Fruit fly (Drosophila melanogaster) whole organism, prepupa: ENCODE data around the gene Rsph3.
A peak's percentile ranks its signal among the peaks of the same experiment; 100 is the strongest.

Experiments used
- CG10669 ChIP-seq: fragments of 200-800 bp; sonication (Bioruptor generic); optimal IDR thresholded peaks from 3 replicates; lab custom pipeline; 2018; ENCODE audit warnings: missing biosample characterization, mild to moderate bottlenecking, missing genetic modification characterization, moderate library complexity
- CG11294 ChIP-seq: fragments of 200-800 bp; sonication (Bioruptor generic); IDR thresholded peaks from 2 replicates; pipeline ENCODE4 v1.3.6; 2022; ENCODE audit warnings: missing biosample characterization, missing genetic modification characterization
- CG11902 ChIP-seq: fragments of 200-800 bp; sonication (Bioruptor generic); optimal IDR thresholded peaks from 3 replicates; lab custom pipeline; 2016; ENCODE audit warnings: missing biosample characterization, missing genetic modification characterization
- CG3032 ChIP-seq: fragments of 200-800 bp; optimal IDR thresholded peaks from 2 replicates; lab custom pipeline; 2019; ENCODE audit warnings: missing biosample characterization, mild to moderate bottlenecking, missing genetic modification characterization, moderate library complexity
- CG32006 ChIP-seq: fragments of 200-800 bp; sonication (Bioruptor generic); optimal IDR thresholded peaks from 3 replicates; lab custom pipeline; 2017; ENCODE audit warnings: missing biosample characterization, mild to moderate bottlenecking, missing genetic modification characterization
- CG4318 ChIP-seq: fragments of 200-800 bp; sonication (Bioruptor generic); optimal IDR thresholded peaks from 3 replicates; lab custom pipeline; 2017; ENCODE audit warnings: missing biosample characterization, mild to moderate bottlenecking, missing genetic modification characterization
- Eip93F ChIP-seq: fragments of 200-800 bp; sonication (Bioruptor generic); optimal IDR thresholded peaks from 2 replicates; lab custom pipeline; 2016; ENCODE audit warnings: missing biosample characterization, mild to moderate bottlenecking, missing genetic modification characterization
- Sox15 ChIP-seq: fragments of 200-800 bp; sonication (Bioruptor generic); optimal IDR thresholded peaks from 3 replicates; lab custom pipeline; 2016; ENCODE audit warnings: missing biosample characterization, missing genetic modification characterization
- dsx ChIP-seq: fragments of 200-800 bp; optimal IDR thresholded peaks from 3 replicates; lab custom pipeline; 2019; ENCODE audit warnings: missing biosample characterization, mild to moderate bottlenecking, missing genetic modification characterization, moderate library complexity; ENCODE audit not compliant: poor library complexity, severe bottlenecking
- esn ChIP-seq: fragments of 200-800 bp; sonication (Bioruptor generic); optimal IDR thresholded peaks from 2 replicates; lab custom pipeline; 2016; ENCODE audit warnings: missing biosample characterization, mild to moderate bottlenecking, missing genetic modification characterization, moderate library complexity
- svp ChIP-seq: fragments of 200-800 bp; sonication (Bioruptor generic); peaks from one replicate; lab custom pipeline; 2016; ENCODE audit warnings: missing biosample characterization, missing genetic modification characterization

dm6 chr3L:6752278-6753096, 10.6 kb downstream of the Rsph3 start, which contains the start of the genes velo and Sbds:
- TF ChIP-seq CG11294 (no peak), CG10669 (no peak), Eip93F (GFP tag; lab: Kevin White, UChicago) (no peak), esn (peak; percentile 36), Sox15 (GFP tag; lab: Kevin White, UChicago) (no peak), dsx (peak; percentile 39), CG32006 (GFP tag; lab: Kevin White, UChicago) (no peak), CG11902 (GFP tag; lab: Kevin White, UChicago) (no peak), CG4318 (GFP tag; lab: Kevin White, UChicago) (no peak), svp (GFP tag; lab: Kevin White, UChicago) (no peak), CG3032 (tag; lab: Kevin White, UChicago) (peak; percentile 27)
